Fruit fly (Drosophila melanogaster) whole organism, embryonic: Measurements from ENCODE around the gene CG42296.

Experiments used
- CG10979 ChIP-seq: fragments of 200-800 bp; sonication (Bioruptor generic); optimal IDR thresholded peaks from 2 replicates; lab custom pipeline; 2018; ENCODE audit warnings: missing biosample characterization, mild to moderate bottlenecking, missing genetic modification characterization, moderate library complexity
- CG12104 ChIP-seq: fragments of 200-800 bp; sonication (Bioruptor generic); optimal IDR thresholded peaks from 3 replicates; lab custom pipeline; 2016; ENCODE audit warnings: missing biosample characterization, missing genetic modification characterization
- CG12155 ChIP-seq: fragments of 200-800 bp; sonication (Bioruptor generic); optimal IDR thresholded peaks from 3 replicates; lab custom pipeline; 2016; ENCODE audit warnings: missing biosample characterization, missing genetic modification characterization
- CG12236 ChIP-seq: fragments of 200-800 bp; sonication (Bioruptor generic); optimal IDR thresholded peaks from 2 replicates; lab custom pipeline; 2016; ENCODE audit warnings: missing biosample characterization, missing genetic modification characterization
- CG13123 ChIP-seq: fragments of 200-800 bp; sonication (Bioruptor generic); optimal IDR thresholded peaks from 2 replicates; lab custom pipeline; 2016; ENCODE audit warnings: missing biosample characterization, missing genetic modification characterization
- CG14710 ChIP-seq: fragments of 200-800 bp; sonication (Bioruptor generic); optimal IDR thresholded peaks from 3 replicates; lab custom pipeline; 2019; ENCODE audit warnings: missing biosample characterization, mild to moderate bottlenecking, missing genetic modification characterization, moderate library complexity
- CG17361 ChIP-seq: fragments of 200-800 bp; sonication (Bioruptor generic); IDR thresholded peaks from 3 replicates; pipeline ENCODE4 v1.3.6; 2022; ENCODE audit warnings: missing biosample characterization, missing genetic modification characterization
- CG18262 ChIP-seq: fragments of 200-800 bp; optimal IDR thresholded peaks from 3 replicates; lab custom pipeline; 2019; ENCODE audit warnings: missing biosample characterization, mild to moderate bottlenecking, missing genetic modification characterization, moderate library complexity
- CG18619 ChIP-seq: fragments of 200-800 bp; sonication (Bioruptor generic); optimal IDR thresholded peaks from 3 replicates; lab custom pipeline; 2017; ENCODE audit warnings: missing biosample characterization, mild to moderate bottlenecking, missing genetic modification characterization
- CG2678 ChIP-seq: fragments of 200-800 bp; sonication (Bioruptor generic); optimal IDR thresholded peaks from 3 replicates; lab custom pipeline; 2019; ENCODE audit warnings: missing biosample characterization, mild to moderate bottlenecking, missing genetic modification characterization, moderate library complexity
- CG2712 ChIP-seq: fragments of 200-800 bp; optimal IDR thresholded peaks from 3 replicates; lab custom pipeline; 2019; ENCODE audit warnings: missing biosample characterization, mild to moderate bottlenecking, missing genetic modification characterization, moderate library complexity
- CG31365 ChIP-seq: fragments of 200-800 bp; sonication (Bioruptor generic); optimal IDR thresholded peaks from 2 replicates; lab custom pipeline; 2018; ENCODE audit warnings: missing biosample characterization, mild to moderate bottlenecking, missing genetic modification characterization
- CG31388 ChIP-seq: fragments of 200-800 bp; sonication (Bioruptor generic); optimal IDR thresholded peaks from 2 replicates; lab custom pipeline; 2016; ENCODE audit warnings: missing biosample characterization, missing genetic modification characterization
- CG3281 ChIP-seq: fragments of 200-800 bp; sonication (Bioruptor generic); optimal IDR thresholded peaks from 3 replicates; lab custom pipeline; 2017; ENCODE audit warnings: missing biosample characterization, mild to moderate bottlenecking, missing genetic modification characterization
- CG3847 ChIP-seq: fragments of 200-800 bp; sonication (Bioruptor generic); IDR thresholded peaks from 2 replicates; pipeline ENCODE4 v1.3.6; 2022; ENCODE audit warnings: missing biosample characterization, missing genetic modification characterization
- CG4328 ChIP-seq: fragments of 200-800 bp; sonication (Bioruptor generic); optimal IDR thresholded peaks from 3 replicates; lab custom pipeline; 2017; ENCODE audit warnings: missing biosample characterization, missing genetic modification reagents, missing genetic modification characterization
- CG4424 ChIP-seq: fragments of 200-800 bp; sonication (Bioruptor generic); optimal IDR thresholded peaks from 3 replicates; lab custom pipeline; 2016; ENCODE audit warnings: missing biosample characterization, missing genetic modification characterization
- CG4820 ChIP-seq: fragments of 200-800 bp; sonication (Bioruptor generic); optimal IDR thresholded peaks from 3 replicates; lab custom pipeline; 2016; ENCODE audit warnings: missing biosample characterization, missing genetic modification characterization
- CG9817 ChIP-seq: fragments of 200-800 bp; sonication (Bioruptor generic); optimal IDR thresholded peaks from 2 replicates; lab custom pipeline; 2018; ENCODE audit warnings: missing biosample characterization, mild to moderate bottlenecking, missing genetic modification characterization, moderate library complexity
- CoRest ChIP-seq: fragments of 200-800 bp; sonication (Bioruptor generic); optimal IDR thresholded peaks from 3 replicates; lab custom pipeline; 2018; ENCODE audit warnings: missing biosample characterization, mild to moderate bottlenecking, missing genetic modification characterization, moderate library complexity
- Deaf1 ChIP-seq: fragments of 200-800 bp; optimal IDR thresholded peaks from 3 replicates; lab custom pipeline; 2019; ENCODE audit warnings: missing biosample characterization, mild to moderate bottlenecking, missing genetic modification characterization, moderate library complexity
- Dek ChIP-seq: fragments of 200-800 bp; sonication (Bioruptor generic); optimal IDR thresholded peaks from 3 replicates; lab custom pipeline; 2019; ENCODE audit warnings: missing biosample characterization, mild to moderate bottlenecking, missing genetic modification characterization, moderate library complexity
- Dfd ChIP-seq, 2 experiments: fragments of >200 bp; optimal IDR thresholded peaks; 2 replicates each; lab custom pipeline; 2017; ENCODE audit warnings: missing biosample characterization in 2 of 2, missing genetic modification characterization in 2 of 2
- Dref ChIP-seq: fragments of 200-800 bp; sonication (Bioruptor generic); IDR thresholded peaks from 2 replicates; pipeline ENCODE4 v1.3.6; 2022; ENCODE audit warnings: missing biosample characterization, missing genetic modification characterization
- Ets97D ChIP-seq: fragments of 200-800 bp; sonication (Bioruptor generic); optimal IDR thresholded peaks from 3 replicates; lab custom pipeline; 2016; ENCODE audit warnings: missing biosample characterization, missing genetic modification characterization
- Fer2 ChIP-seq: fragments of 200-800 bp; sonication (Bioruptor generic); optimal IDR thresholded peaks from 2 replicates; lab custom pipeline; 2018; ENCODE audit warnings: missing biosample characterization, mild to moderate bottlenecking, missing genetic modification characterization, moderate library complexity
- Hr78 ChIP-seq, 2 experiments: fragments of 200-800 bp in 1 of 2; fragments of >200 bp in 1 of 2; sonication (Bioruptor generic) in 1 of 2; optimal IDR thresholded peaks; 2 replicates each; lab custom pipeline; 2017 to 2019; ENCODE audit warnings: missing biosample characterization in 2 of 2, missing genetic modification characterization in 2 of 2, mild to moderate bottlenecking in 1 of 2, moderate library complexity in 1 of 2
- Hsf ChIP-seq: fragments of 200-800 bp; sonication (Bioruptor generic); optimal IDR thresholded peaks from 3 replicates; lab custom pipeline; 2016; ENCODE audit warnings: missing biosample characterization, missing genetic modification characterization
- MESR4 ChIP-seq: fragments of 200-800 bp; sonication (Bioruptor generic); optimal IDR thresholded peaks from 2 replicates; lab custom pipeline; 2018; ENCODE audit warnings: missing biosample characterization, mild to moderate bottlenecking, missing genetic modification characterization, moderate library complexity
- Mad ChIP-seq: fragments of 200-800 bp; sonication (Bioruptor generic); optimal IDR thresholded peaks from 2 replicates; lab custom pipeline; 2016; ENCODE audit warnings: missing biosample characterization, missing genetic modification characterization
- NfI ChIP-seq: fragments of 200-800 bp; sonication (Bioruptor generic); optimal IDR thresholded peaks from 3 replicates; lab custom pipeline; 2018; ENCODE audit warnings: missing biosample characterization, mild to moderate bottlenecking, missing genetic modification characterization, moderate library complexity
- Rfx ChIP-seq: fragments of 200-800 bp; sonication (Bioruptor generic); IDR thresholded peaks from 2 replicates; pipeline ENCODE4 v1.3.6; 2022; ENCODE audit warnings: missing biosample characterization, missing genetic modification characterization
- Ssrp ChIP-seq: fragments of 200-800 bp; sonication (Bioruptor generic); optimal IDR thresholded peaks from 2 replicates; lab custom pipeline; 2018; ENCODE audit warnings: missing biosample characterization, mild to moderate bottlenecking, missing genetic modification characterization, moderate library complexity
- abd-A ChIP-seq: fragments of 200-800 bp; sonication (Bioruptor generic); optimal IDR thresholded peaks from 3 replicates; lab custom pipeline; 2019; ENCODE audit warnings: missing biosample characterization, mild to moderate bottlenecking, missing genetic modification characterization, moderate library complexity
- bab2 ChIP-seq: fragments of 200-800 bp; sonication (Bioruptor generic); optimal IDR thresholded peaks from 2 replicates; lab custom pipeline; 2016; ENCODE audit warnings: missing biosample characterization, missing genetic modification characterization
- dan ChIP-seq: fragments of 200-800 bp; sonication (Bioruptor generic); IDR thresholded peaks from 2 replicates; pipeline ENCODE4 v1.3.6; 2022; ENCODE audit warnings: missing biosample characterization, missing genetic modification characterization
- dmrt99B ChIP-seq: fragments of 200-800 bp; sonication (Bioruptor generic); optimal IDR thresholded peaks from 2 replicates; lab custom pipeline; 2018; ENCODE audit warnings: missing biosample characterization, mild to moderate bottlenecking, missing genetic modification characterization, moderate library complexity
- eyg ChIP-seq: fragments of 200-800 bp; sonication (Bioruptor generic); optimal IDR thresholded peaks from 3 replicates; lab custom pipeline; 2016; ENCODE audit warnings: missing biosample characterization, missing genetic modification characterization
- hkb ChIP-seq, 2 experiments: fragments of 200-800 bp in 1 of 2; fragments of >200 bp in 1 of 2; sonication (Bioruptor generic) in 1 of 2; IDR thresholded peaks in 1 of 2; optimal IDR thresholded peaks in 1 of 2; 2 replicates each; pipeline versions ENCODE4 v1.3.6 to Lab custom; 2017 to 2022; ENCODE audit warnings: missing biosample characterization in 1 of 2, missing genetic modification characterization in 1 of 2
- ind ChIP-seq: fragments of 200-800 bp; sonication (Bioruptor generic); optimal IDR thresholded peaks from 3 replicates; lab custom pipeline; 2016; ENCODE audit warnings: missing biosample characterization, missing genetic modification characterization
- lmd ChIP-seq: fragments of 200-800 bp; sonication (Bioruptor generic); IDR thresholded peaks from 2 replicates; pipeline ENCODE4 v1.3.6; 2022; ENCODE audit warnings: missing biosample characterization, missing genetic modification characterization
- otp ChIP-seq: fragments of 200-800 bp; sonication (Bioruptor generic); IDR thresholded peaks from 3 replicates; pipeline ENCODE4, ENCODE4 v1.3.6; 2022; ENCODE audit warnings: missing biosample characterization, missing genetic modification characterization
- pita ChIP-seq: fragments of 200-800 bp; sonication (Bioruptor generic); optimal IDR thresholded peaks from 2 replicates; lab custom pipeline; 2017; ENCODE audit warnings: missing biosample characterization, mild to moderate bottlenecking, missing genetic modification characterization
- pum ChIP-seq: fragments of 200-800 bp; sonication (Bioruptor generic); optimal IDR thresholded peaks from 2 replicates; lab custom pipeline; 2016; ENCODE audit warnings: missing biosample characterization, missing genetic modification characterization
- row ChIP-seq: fragments of 200-800 bp; sonication (Bioruptor generic); IDR thresholded peaks from 3 replicates; pipeline ENCODE4 v1.3.6; 2022; ENCODE audit warnings: missing biosample characterization, missing genetic modification characterization
- sc ChIP-seq, 3 experiments: fragments of >200 bp in 2 of 3; fragments of 200-800 bp in 1 of 3; sonication (Bioruptor generic) in 1 of 3; optimal IDR thresholded peaks; 2 replicates in 2 of 3; 3 replicates in 1 of 3; lab custom pipeline; 2017; ENCODE audit warnings: mild to moderate bottlenecking in 1 of 3, missing biosample characterization in 1 of 3, missing genetic modification characterization in 1 of 3, missing genetic modification reagents in 1 of 3
- tin ChIP-seq: fragments of 200-800 bp; sonication (Bioruptor generic); optimal IDR thresholded peaks from 3 replicates; lab custom pipeline; 2016; ENCODE audit warnings: missing biosample characterization, missing genetic modification characterization
- wor ChIP-seq: fragments of 200-800 bp; sonication (Bioruptor generic); IDR thresholded peaks from 2 replicates; pipeline ENCODE4 v1.3.6; 2022; ENCODE audit warnings: missing biosample characterization, missing genetic modification characterization
- zen ChIP-seq: fragments of 200-800 bp; sonication (Bioruptor generic); optimal IDR thresholded peaks from 3 replicates; lab custom pipeline; 2018; ENCODE audit warnings: missing biosample characterization, mild to moderate bottlenecking, missing genetic modification characterization, moderate library complexity
- zfh2 ChIP-seq: fragments of 200-800 bp; sonication (Bioruptor generic); optimal IDR thresholded peaks from 2 replicates; lab custom pipeline; 2016; ENCODE audit warnings: missing biosample characterization, missing genetic modification characterization

CG42296 gene

DNA sequence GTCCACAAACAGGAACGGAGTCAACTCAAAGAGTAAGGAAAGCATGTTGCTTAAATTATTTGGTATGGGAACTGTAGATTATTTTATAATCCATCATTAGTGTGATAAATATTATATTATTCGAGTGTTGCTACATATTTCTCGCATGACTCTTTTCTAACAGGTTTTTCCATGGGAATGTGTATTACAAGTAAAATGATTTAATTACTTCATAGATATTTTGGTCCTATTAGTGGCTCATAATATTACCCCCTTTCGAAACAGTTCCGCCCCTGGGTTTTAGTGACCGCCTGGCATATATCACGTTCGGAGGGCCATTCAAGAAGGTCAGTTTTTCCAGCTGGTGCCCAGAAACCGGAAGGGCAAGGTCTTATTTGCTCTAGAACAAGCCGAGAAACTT lies 3.8 kb downstream of the CG42296 start (continued):
- peak; percentile 60 for TF ChIP-seq CG10979 (tag; lab: Kevin White, UChicago)
- peak; percentile 18 for TF ChIP-seq CG4820
- TF ChIP-seq CG3847 (GFP tag; lab: Robert Waterston, UW): no peak
- no peak for TF ChIP-seq bab2 (GFP tag; lab: Kevin White, UChicago)
- TF ChIP-seq dan (GFP tag; lab: Robert Waterston, UW): no peak
- no peak for TF ChIP-seq abd-A (tag; lab: Kevin White, UChicago)
- no peak for TF ChIP-seq Dfd (GFP tag; optimal IDR thresholded peaks at IDR 0.05; lab: Kevin White, UChicago)
- peak; percentile 46; the same call in 1 of the 2 replicates for TF ChIP-seq Rfx (GFP tag; lab: Robert Waterston, UW)
- TF ChIP-seq lmd (GFP tag; lab: Robert Waterston, UW): peak; percentile 29; the same call in 1 of the 2 replicates
- no peak for TF ChIP-seq zfh2
- TF ChIP-seq CG12236 (GFP tag; lab: Kevin White, UChicago): no peak
- peak in 1 of 2 experiments; percentile 16 for TF ChIP-seq Hr78 (GFP tag; optimal IDR thresholded peaks at IDR 0.05; lab: Kevin White, UChicago)
- no peak for TF ChIP-seq CG4328
- peak; percentile 22 for TF ChIP-seq CG9817 (tag; lab: Kevin White, UChicago)
- no peak for TF ChIP-seq CG13123 (GFP tag; lab: Kevin White, UChicago)
- no peak for TF ChIP-seq Ets97D (GFP tag; lab: Kevin White, UChicago)
- TF ChIP-seq CoRest (tag; lab: Kevin White, UChicago): peak; percentile 38
- no peak for TF ChIP-seq Mad (GFP tag; lab: Kevin White, UChicago)
- TF ChIP-seq Hsf: peak; percentile 9
- no peak for TF ChIP-seq Fer2 (tag; lab: Kevin White, UChicago)
- TF ChIP-seq Dek: no peak
- no peak for TF ChIP-seq CG18619
- no peak for TF ChIP-seq CG31388 (GFP tag; lab: Kevin White, UChicago)
- TF ChIP-seq row (GFP tag; lab: Robert Waterston, UW): peak; percentile 48; the same call in 2 of the 3 replicates
- TF ChIP-seq hkb (optimal IDR thresholded peaks at IDR 0.05; lab: Kevin White, UChicago): no peak
- TF ChIP-seq hkb (GFP tag; IDR thresholded peaks at IDR 0.05; lab: Robert Waterston, UW): no peak
- no peak for TF ChIP-seq CG3281
- peak; percentile 53 for TF ChIP-seq CG2678 (tag; lab: Kevin White, UChicago)
- no peak for TF ChIP-seq Deaf1 (tag; lab: Kevin White, UChicago)
- no peak for TF ChIP-seq CG12104 (GFP tag; lab: Kevin White, UChicago)
- TF ChIP-seq CG17361: peak; percentile 51; the same call in 2 of the 3 replicates
- no peak for TF ChIP-seq pum (GFP tag; lab: Kevin White, UChicago)
- TF ChIP-seq wor (GFP tag; lab: Robert Waterston, UW): no peak
- TF ChIP-seq tin (GFP tag; lab: Kevin White, UChicago): peak; percentile 10
- TF ChIP-seq pita (GFP tag; lab: Kevin White, UChicago): no peak
- peak; percentile 20 for TF ChIP-seq Ssrp (tag; lab: Kevin White, UChicago)
- TF ChIP-seq zen: peak; percentile 16
- TF ChIP-seq sc (optimal IDR thresholded peaks at IDR 0.05; lab: Kevin White, UChicago): no peak
- no peak for TF ChIP-seq sc (GFP tag; optimal IDR thresholded peaks at IDR 0.05; lab: Kevin White, UChicago)
- TF ChIP-seq CG2712 (tag; lab: Kevin White, UChicago): peak; percentile 61
- peak; percentile 9 for TF ChIP-seq ind (GFP tag; lab: Kevin White, UChicago)
- peak; percentile 34 for TF ChIP-seq CG14710 (tag; lab: Kevin White, UChicago)
- no peak for TF ChIP-seq CG12155
- no peak for TF ChIP-seq eyg (GFP tag; lab: Kevin White, UChicago)
- TF ChIP-seq CG31365 (tag; lab: Kevin White, UChicago): no peak
- TF ChIP-seq CG18262 (tag; lab: Kevin White, UChicago): peak; percentile 58
- TF ChIP-seq Dref (GFP tag; lab: Robert Waterston, UW): no peak
- TF ChIP-seq CG4424 (GFP tag; lab: Kevin White, UChicago): peak; percentile 33
- TF ChIP-seq dmrt99B (tag; lab: Kevin White, UChicago): peak; percentile 23
- TF ChIP-seq otp (GFP tag; lab: Robert Waterston, UW): 0 out of 3 replicates have a peak, but pooled peaks have one; percentile 38
- no peak for TF ChIP-seq MESR4 (GFP tag; lab: Kevin White, UChicago)
- no peak for TF ChIP-seq NfI
